Worm (Caenorhabditis elegans) whole organism, L4 larva: ENCODE measurements around the gene rde-1.

Experiments
- D1046.2 ChIP-seq: fragments of 200-800 bp; sonication (Bioruptor generic); IDR thresholded peaks from 2 replicates; pipeline ENCODE4 v1.3.6; 2022; ENCODE audit warnings: missing genetic modification characterization, missing compliant biosample characterization
- T20F7.1 ChIP-seq: fragments of 200-800 bp; sonication (Bioruptor generic); optimal IDR thresholded peaks from 2 replicates; lab custom pipeline; 2018; ENCODE audit warnings: mild to moderate bottlenecking, missing genetic modification characterization, missing compliant biosample characterization
- T26A8.4 ChIP-seq: fragments of 200-800 bp; sonication (Bioruptor generic); IDR thresholded peaks from 2 replicates; pipeline ENCODE4 v1.3.6; 2022; ENCODE audit warnings: missing genetic modification characterization, missing compliant biosample characterization
- Y105C5A.15 ChIP-seq: fragments of 200-800 bp; sonication (Bioruptor generic); IDR thresholded peaks from 2 replicates; pipeline ENCODE4 v1.3.6; 2022; ENCODE audit warnings: missing genetic modification characterization, missing compliant biosample characterization
- ZK546.5 ChIP-seq, 2 experiments: sonication (generic microtip); optimal IDR thresholded peaks; 2 replicates each; lab custom pipeline; 2017; ENCODE audit warnings: missing biosample characterization in 2 of 2, missing genetic modification characterization in 2 of 2
- aly-2 ChIP-seq: sonication (generic microtip); optimal IDR thresholded peaks from 2 replicates; lab custom pipeline; 2018; ENCODE audit warnings: missing biosample characterization, missing genetic modification characterization
- attf-4 ChIP-seq: sonication (generic microtip); optimal IDR thresholded peaks from 3 replicates; lab custom pipeline; 2017; ENCODE audit warnings: missing biosample characterization, missing genetic modification characterization
- ceh-20 ChIP-seq: fragments of 200-800 bp; sonication (Bioruptor generic); IDR thresholded peaks from 2 replicates; pipeline ENCODE4 v1.3.6; 2022; ENCODE audit warnings: missing genetic modification reagents, missing genetic modification characterization, missing compliant biosample characterization
- ceh-28 ChIP-seq: fragments of 150-350 bp; optimal IDR thresholded peaks from 2 replicates; lab custom pipeline; 2014; ENCODE audit warnings: missing biosample characterization, missing genetic modification reagents, missing genetic modification characterization
- ceh-62 ChIP-seq: sonication (generic microtip); optimal IDR thresholded peaks from 2 replicates; lab custom pipeline; 2017; ENCODE audit warnings: missing biosample characterization, missing genetic modification characterization
- ctbp-1 ChIP-seq: fragments of 200-800 bp; sonication (Bioruptor generic); IDR thresholded peaks from 2 replicates; pipeline ENCODE4 v1.3.6; 2022; ENCODE audit warnings: missing genetic modification reagents, missing genetic modification characterization, missing compliant biosample characterization
- daf-19 ChIP-seq: fragments of 200-800 bp; sonication (Bioruptor generic); conservative IDR thresholded peaks from 2 replicates; pipeline ENCODE4 v1.3.6; 2022; ENCODE audit warnings: missing genetic modification characterization, missing compliant biosample characterization
- dmd-8 ChIP-seq: fragments of 200-800 bp; sonication (Bioruptor generic); IDR thresholded peaks from 2 replicates; pipeline ENCODE4 v1.3.6; 2022; ENCODE audit warnings: missing genetic modification characterization, missing compliant biosample characterization
- dpl-1 ChIP-seq: fragments of 150-350 bp; optimal IDR thresholded peaks from 2 replicates; lab custom pipeline; 2014; ENCODE audit warnings: missing biosample characterization, missing genetic modification reagents, missing genetic modification characterization
- duxl-1 ChIP-seq: sonication (generic microtip); optimal IDR thresholded peaks from 2 replicates; lab custom pipeline; 2016; ENCODE audit warnings: mild to moderate bottlenecking, missing genetic modification characterization, moderate library complexity, missing compliant biosample characterization; ENCODE audit not compliant: poor library complexity
- egl-43 ChIP-seq: fragments of 200-800 bp; sonication (Bioruptor generic); IDR thresholded peaks from 2 replicates; pipeline ENCODE4 v1.3.6; 2022; ENCODE audit warnings: missing genetic modification reagents, missing genetic modification characterization, missing compliant biosample characterization
- fkh-10 ChIP-seq: fragments of 150-350 bp; optimal IDR thresholded peaks from 2 replicates; lab custom pipeline; 2014; ENCODE audit warnings: missing biosample characterization, missing genetic modification reagents, missing genetic modification characterization
- gei-8 ChIP-seq: fragments of 200-800 bp; sonication (Bioruptor generic); optimal IDR thresholded peaks from 2 replicates; lab custom pipeline; 2018; ENCODE audit warnings: mild to moderate bottlenecking, missing genetic modification characterization, missing compliant biosample characterization
- hlh-30 ChIP-seq: sonication (generic microtip); optimal IDR thresholded peaks from 2 replicates; lab custom pipeline; 2017; ENCODE audit warnings: antibody characterized with exemption, mild to moderate bottlenecking, missing genetic modification characterization, missing compliant biosample characterization; ENCODE audit not compliant: insufficient read depth
- hmg-1.1 ChIP-seq: fragments of 200-800 bp; sonication (Bioruptor generic); IDR thresholded peaks from 2 replicates; pipeline ENCODE4 v1.3.6; 2022; ENCODE audit warnings: missing genetic modification reagents, missing genetic modification characterization, missing compliant biosample characterization
- lim-7 ChIP-seq: fragments of 200-800 bp; sonication (Bioruptor generic); IDR thresholded peaks from 2 replicates; pipeline ENCODE4 v1.3.6; 2022; ENCODE audit warnings: missing genetic modification characterization, missing compliant biosample characterization
- lir-3 ChIP-seq: sonication (generic microtip); optimal IDR thresholded peaks from 2 replicates; lab custom pipeline; 2016; ENCODE audit warnings: mild to moderate bottlenecking, missing genetic modification characterization, missing compliant biosample characterization
- madf-5 ChIP-seq, 2 experiments: fragments of 200-800 bp; sonication (Bioruptor generic); IDR thresholded peaks; 2 replicates each; pipeline ENCODE4 v1.3.6; 2022; ENCODE audit warnings: missing compliant biosample characterization in 2 of 2, missing genetic modification characterization in 2 of 2
- mep-1 ChIP-seq: fragments of 150-350 bp; sonication (generic microtip); optimal IDR thresholded peaks from 3 replicates; lab custom pipeline; 2014; ENCODE audit warnings: missing biosample characterization, missing genetic modification characterization
- mes-2 ChIP-seq: sonication (generic microtip); optimal IDR thresholded peaks from 2 replicates; lab custom pipeline; 2016; ENCODE audit warnings: missing genotype, mild to moderate bottlenecking, missing genetic modification characterization, missing compliant biosample characterization; ENCODE audit not compliant: poor library complexity, severe bottlenecking
- mxl-3 ChIP-seq: fragments of 200-800 bp; sonication (Bioruptor generic); optimal IDR thresholded peaks from 2 replicates; lab custom pipeline; 2018; ENCODE audit warnings: mild to moderate bottlenecking, missing genetic modification characterization, missing compliant biosample characterization
- nhr-10 ChIP-seq: fragments of 150-350 bp; optimal IDR thresholded peaks from 2 replicates; lab custom pipeline; 2014; ENCODE audit warnings: missing biosample characterization, missing genetic modification characterization
- nhr-237 ChIP-seq: sonication (generic microtip); optimal IDR thresholded peaks from 2 replicates; lab custom pipeline; 2017; ENCODE audit warnings: missing biosample characterization, missing genetic modification characterization
- nhr-25 ChIP-seq: sonication (generic microtip); optimal IDR thresholded peaks from 2 replicates; lab custom pipeline; 2017; ENCODE audit warnings: missing genetic modification characterization, mild to moderate bottlenecking, missing compliant biosample characterization, antibody characterized with exemption, moderate library complexity, borderline replicate concordance; ENCODE audit not compliant: insufficient read depth
- nhr-6 ChIP-seq: fragments of 150-350 bp; optimal IDR thresholded peaks from 2 replicates; lab custom pipeline; 2014; ENCODE audit warnings: missing biosample characterization, missing genetic modification characterization
- nhr-76 ChIP-seq: fragments of 150-350 bp; optimal IDR thresholded peaks from 2 replicates; lab custom pipeline; 2014; ENCODE audit warnings: missing biosample characterization, missing genetic modification characterization
- rbr-2 ChIP-seq: sonication (generic microtip); optimal IDR thresholded peaks from 2 replicates; lab custom pipeline; 2016; ENCODE audit warnings: missing genotype, missing genetic modification characterization, missing compliant biosample characterization
- set-16 ChIP-seq: fragments of 200-800 bp; sonication (Bioruptor generic); IDR thresholded peaks from 2 replicates; pipeline ENCODE4 v1.3.6; 2022; ENCODE audit warnings: missing genetic modification reagents, missing genetic modification characterization, missing compliant biosample characterization
- skn-1 ChIP-seq: fragments of 150-350 bp; optimal IDR thresholded peaks from 2 replicates; lab custom pipeline; 2014; ENCODE audit warnings: missing biosample characterization, missing genetic modification characterization
- snpc-4 ChIP-seq: fragments of 150-350 bp; optimal IDR thresholded peaks from 2 replicates; lab custom pipeline; 2014; ENCODE audit warnings: missing biosample characterization, missing genetic modification characterization
- spr-1 ChIP-seq: sonication (generic microtip); optimal IDR thresholded peaks from 2 replicates; lab custom pipeline; 2016; ENCODE audit warnings: mild to moderate bottlenecking, missing genetic modification characterization, missing compliant biosample characterization
- spr-3 ChIP-seq: fragments of 200-800 bp; sonication (Bioruptor generic); optimal IDR thresholded peaks from 2 replicates; lab custom pipeline; 2018; ENCODE audit warnings: mild to moderate bottlenecking, missing genetic modification characterization, missing compliant biosample characterization
- unc-130 ChIP-seq: sonication (generic microtip); optimal IDR thresholded peaks from 2 replicates; lab custom pipeline; 2016; ENCODE audit warnings: missing genetic modification reagents, missing genetic modification characterization, missing compliant biosample characterization
- unc-62 ChIP-seq, 3 experiments: fragments of 150-350 bp in 1 of 3; sonication (generic microtip); optimal IDR thresholded peaks in 2 of 3; peaks in 1 of 3; 1 replicate in 1 of 3; 2 replicates in 2 of 3; lab custom pipeline; 2014 to 2017; ENCODE audit warnings: missing biosample characterization in 3 of 3, missing genetic modification characterization in 3 of 3, missing genetic modification reagents in 3 of 3, missing genotype in 1 of 3
- zfp-2 ChIP-seq: sonication (generic microtip); optimal IDR thresholded peaks from 2 replicates; lab custom pipeline; 2016; ENCODE audit warnings: mild to moderate bottlenecking, missing genetic modification characterization, missing compliant biosample characterization
- zip-2 ChIP-seq: fragments of 150-350 bp; optimal IDR thresholded peaks from 2 replicates; lab custom pipeline; 2014; ENCODE audit warnings: missing biosample characterization, missing genetic modification characterization
- ztf-11 ChIP-seq: fragments of 150-350 bp; optimal IDR thresholded peaks from 2 replicates; lab custom pipeline; 2014; ENCODE audit warnings: missing biosample characterization, missing genetic modification characterization

rde-1 gene

DNA sequence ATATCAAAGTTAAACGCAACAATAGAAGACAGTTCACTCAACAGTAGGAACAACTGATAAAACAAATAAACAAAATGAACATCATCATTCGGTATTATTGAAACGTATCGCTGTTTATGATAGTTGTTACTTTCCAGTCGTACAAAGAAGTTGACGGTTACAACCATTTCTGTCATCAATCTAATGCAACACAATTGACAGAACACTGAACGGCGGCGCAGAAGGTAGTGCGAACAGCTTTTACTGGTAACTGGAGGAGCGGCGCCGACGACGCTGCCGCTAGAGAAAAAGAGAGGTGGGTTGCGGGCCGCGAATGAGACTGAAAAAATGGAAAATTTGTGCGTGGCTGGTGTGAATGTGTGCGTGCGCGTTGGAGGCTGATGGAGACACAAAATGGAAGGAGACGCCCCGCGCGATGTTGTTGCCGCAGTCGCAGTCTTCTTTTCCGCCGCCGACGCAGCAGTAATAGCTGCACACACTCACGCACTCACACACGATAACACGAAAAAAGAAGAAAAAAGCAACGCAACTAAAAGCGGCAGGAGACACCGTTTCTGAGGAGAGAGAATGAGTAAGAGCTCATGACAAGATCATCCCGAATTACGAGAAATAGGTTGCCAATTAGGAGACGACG lies 27.2 kb downstream of the rde-1 start:
- no peak for TF ChIP-seq gei-8
- no peak for TF ChIP-seq dpl-1 (GFP tag; lab: Kevin White, UChicago)
- TF ChIP-seq spr-1 (tag; lab: Kevin White, UChicago) = no peak
- TF ChIP-seq unc-62 (GFP tag; optimal IDR thresholded peaks at IDR 0.05 in 1 of 2; lab: Kevin White, UChicago) = peak in 1 of 2 experiments; percentile 96
- no peak for TF ChIP-seq unc-62 (tag; optimal IDR thresholded peaks at IDR 0.05; lab: Kevin White, UChicago)
- TF ChIP-seq hmg-1.1 (GFP tag; lab: Robert Waterston, UW) = peak; percentile 34; the same call in 1 of the 2 replicates
- TF ChIP-seq D1046.2 = 0 out of 2 replicates have a peak, but pooled peaks have one; percentile 4
- peak; percentile 57; the same call in 1 of the 2 replicates for TF ChIP-seq set-16
- peak; percentile 29 for TF ChIP-seq rbr-2 (tag; lab: Kevin White, UChicago)
- TF ChIP-seq T20F7.1 = no peak
- no peak for TF ChIP-seq ceh-28 (tag; lab: Kevin White, UChicago)
- TF ChIP-seq snpc-4 = no peak
- TF ChIP-seq spr-3 (GFP tag; lab: Kevin White, UChicago) = no peak
- TF ChIP-seq zip-2 (tag; lab: Kevin White, UChicago) = no peak
- TF ChIP-seq egl-43 (GFP tag; lab: Robert Waterston, UW) = 0 out of 2 replicates have a peak, but pooled peaks have one; percentile 62
- TF ChIP-seq lim-7 (GFP tag; lab: Robert Waterston, UW) = no peak

DNA sequence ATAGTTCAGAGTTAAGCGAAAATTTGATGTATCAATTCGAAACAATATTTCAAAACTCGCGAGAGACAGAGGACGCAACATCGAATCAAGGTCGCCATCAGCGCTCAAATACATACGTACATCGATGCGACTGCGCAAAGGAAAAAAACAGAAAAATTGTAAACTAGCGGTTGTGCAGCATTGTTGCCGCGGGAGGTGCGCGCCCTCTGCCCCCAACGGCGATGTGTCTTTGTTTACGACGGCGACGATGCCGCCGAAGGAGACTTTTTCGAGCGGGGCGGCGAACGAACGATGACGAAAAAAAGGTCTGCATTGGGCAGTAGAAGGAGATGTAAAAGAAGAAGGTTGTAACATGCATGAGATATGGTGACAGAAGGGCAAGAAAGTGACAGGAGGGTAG lies 28.5 kb downstream of the rde-1 start:
- peak; percentile 17 for TF ChIP-seq mep-1
- TF ChIP-seq set-16 = peak; percentile 44; the same call in 1 of the 2 replicates
- no peak for TF ChIP-seq fkh-10 (GFP tag; lab: Kevin White, UChicago)
- TF ChIP-seq attf-4 (tag; lab: Kevin White, UChicago) = no peak
- no peak for TF ChIP-seq aly-2 (tag; lab: Kevin White, UChicago)
- TF ChIP-seq nhr-25 (tag; lab: Kevin White, UChicago) = peak; percentile 28
- no peak for TF ChIP-seq egl-43 (GFP tag; lab: Robert Waterston, UW)
- TF ChIP-seq Y105C5A.15 = no peak
- TF ChIP-seq ZK546.5 (tag; optimal IDR thresholded peaks at IDR 0.05; lab: Kevin White, UChicago) = no peak
- TF ChIP-seq daf-19 (GFP tag; lab: Robert Waterston, UW) = no peak
- no peak for TF ChIP-seq duxl-1 (tag; lab: Kevin White, UChicago)
- 0 out of 2 replicates have a peak, but pooled peaks have one; percentile 35 for TF ChIP-seq ceh-20
- peak; percentile 6 for TF ChIP-seq mes-2 (tag; lab: Kevin White, UChicago)
- peak in 1 of 2 experiments; percentile 71 for TF ChIP-seq unc-62 (GFP tag; optimal IDR thresholded peaks at IDR 0.05 in 1 of 2; lab: Kevin White, UChicago)
- TF ChIP-seq unc-62 (tag; optimal IDR thresholded peaks at IDR 0.05; lab: Kevin White, UChicago) = no peak
- no peak for TF ChIP-seq skn-1

DNA sequence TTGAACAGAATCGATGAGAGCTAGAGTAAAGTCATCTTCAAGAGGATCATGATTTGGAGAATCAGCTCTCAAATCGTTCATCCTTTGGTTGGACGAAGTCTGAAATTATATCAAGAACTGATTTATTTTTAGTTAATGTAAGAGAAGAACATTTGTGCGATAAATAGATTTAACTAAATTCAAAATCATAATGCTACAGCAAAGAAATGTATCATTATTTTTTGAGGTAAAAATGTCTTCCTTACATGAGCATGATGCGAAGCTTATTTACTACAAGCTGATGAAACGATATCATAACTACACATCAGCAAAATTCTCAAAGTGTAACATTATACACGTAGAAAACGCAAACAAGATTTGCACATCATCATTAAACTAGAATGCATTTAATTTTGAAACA lies 29.0 kb downstream of the rde-1 start, which contains the start of gene madf-4:
Gene madf-4, minus strand, starts transcription at position 101 of the 400 bp plus-strand sequence.
- TF ChIP-seq unc-130 (GFP tag; lab: Kevin White, UChicago) (no peak), ztf-11 (tag; lab: Kevin White, UChicago) (no peak), ceh-28 (tag; lab: Kevin White, UChicago) (no peak), rbr-2 (tag; lab: Kevin White, UChicago) (no peak), nhr-76 (no peak), mxl-3 (GFP tag; lab: Kevin White, UChicago) (no peak), ctbp-1 (no peak)

DNA sequence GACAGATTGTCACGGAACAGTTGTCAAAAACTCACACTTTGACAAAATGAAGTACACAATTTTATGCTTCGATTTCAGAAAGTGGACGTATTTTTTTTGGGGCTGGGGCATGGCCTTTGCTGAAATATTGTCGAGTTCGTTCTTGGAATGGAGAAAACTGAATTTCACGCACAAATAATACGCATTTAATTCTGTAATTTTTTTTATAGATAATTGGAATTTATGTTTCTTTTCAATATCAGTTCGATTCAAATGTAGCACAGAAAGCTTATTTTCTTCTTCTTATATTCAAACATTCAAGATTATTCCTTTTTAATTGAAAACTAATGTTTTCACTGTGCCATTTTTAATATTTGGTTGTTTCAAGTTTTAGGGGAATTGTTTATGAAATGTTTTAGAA lies 31.1 kb downstream of the rde-1 start, which contains the start of gene T07C12.10:
Gene T07C12.10, minus strand, starts transcription at position 101 of the 400 bp plus-strand sequence.
- no peak for TF ChIP-seq lir-3 (tag; lab: Kevin White, UChicago)
- no peak for TF ChIP-seq nhr-10
- TF ChIP-seq madf-5 (GFP tag; IDR thresholded peaks at IDR 0.05; lab: Robert Waterston, UW) = no peak
- TF ChIP-seq nhr-237 (tag; lab: Kevin White, UChicago) = no peak
- no peak for TF ChIP-seq zfp-2
- TF ChIP-seq T26A8.4 (GFP tag; lab: Robert Waterston, UW) = no peak
- no peak for TF ChIP-seq dmd-8 (GFP tag; lab: Robert Waterston, UW)
- TF ChIP-seq daf-19 (GFP tag; lab: Robert Waterston, UW) = no peak
- no peak for TF ChIP-seq nhr-6 (tag; lab: Kevin White, UChicago)
- no peak for TF ChIP-seq hlh-30 (tag; lab: Kevin White, UChicago)
- no peak for TF ChIP-seq rbr-2 (tag; lab: Kevin White, UChicago)
- TF ChIP-seq attf-4 (tag; lab: Kevin White, UChicago) = no peak
- no peak for TF ChIP-seq ceh-62 (tag; lab: Kevin White, UChicago)
